Fruit fly (Drosophila melanogaster): ENCODE results near the gene CG34002.

DNA sequence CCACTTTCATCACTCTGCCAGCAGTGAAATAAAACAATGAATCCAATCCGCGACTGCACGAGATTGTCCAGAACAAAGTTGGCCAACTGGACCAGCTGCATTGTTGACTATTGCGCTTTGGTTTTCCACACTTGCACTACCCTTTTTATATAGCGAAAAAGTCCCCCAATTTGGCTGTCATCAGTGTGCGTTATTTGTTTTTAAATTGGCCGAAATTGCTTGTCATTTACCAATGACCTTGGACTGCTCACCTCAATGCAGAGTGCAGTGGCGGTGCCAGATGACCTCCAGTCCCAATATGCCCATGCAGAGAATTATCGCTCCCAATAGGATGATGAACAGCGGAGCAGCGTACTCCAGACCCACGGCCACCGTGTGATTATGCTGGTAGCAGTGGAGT is 40.5 kb upstream of the CG34002 start, which contains the start of gene Ir75a:
- TF ChIP-seq gl (tag; optimal IDR thresholded peaks at IDR 0.05) (no peak), CG14655 (GFP tag; optimal IDR thresholded peaks at IDR 0.05) (no peak)
